Worm (Caenorhabditis elegans): ENCODE data around the gene folt-2.

folt-2 gene

DNA sequence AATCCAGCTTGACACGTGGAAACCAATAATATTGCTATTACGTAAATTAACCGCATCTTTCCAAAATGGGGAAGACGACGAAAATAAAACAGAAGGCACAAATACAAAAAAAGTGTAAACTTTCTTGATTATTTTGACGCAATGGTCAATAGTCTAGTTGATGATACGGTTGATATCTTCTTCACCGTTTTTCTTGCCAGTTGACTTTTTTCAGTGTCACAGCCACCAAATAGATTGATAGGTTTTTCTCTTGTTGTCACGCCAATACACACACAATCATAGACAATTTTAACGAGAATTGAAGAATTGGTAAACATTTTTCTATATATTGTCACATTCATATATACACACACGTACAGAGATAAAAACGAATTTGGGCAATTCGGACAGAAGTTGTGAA is 34.1 kb upstream of the folt-2 start, which contains the start of gene zmp-3:
Gene zmp-3 (minus strand): TSS at position 101 of the 400 bp plus-strand sequence.
- TF ChIP-seq fkh-10 (GFP tag; optimal IDR thresholded peaks at IDR 0.05) (no peak), nhr-28 (tag; optimal IDR thresholded peaks at IDR 0.05) (no peak), eor-1 (tag; optimal IDR thresholded peaks at IDR 0.05) (no peak), fkh-2 (tag; optimal IDR thresholded peaks at IDR 0.05) (no peak), skn-1 (tag; optimal IDR thresholded peaks at IDR 0.05) (no peak), nfya-1 (tag; optimal IDR thresholded peaks at IDR 0.05; ENCODE audit: insufficient read depth) (no peak), unc-62 (GFP tag; optimal IDR thresholded peaks at IDR 0.05) (no peak), ama-1 (optimal IDR thresholded peaks at IDR 0.05) (no peak), elt-3 (tag; optimal IDR thresholded peaks at IDR 0.05) (no peak), elt-1 (tag; optimal IDR thresholded peaks at IDR 0.05) (no peak), ceh-9 (tag; optimal IDR thresholded peaks at IDR 0.05) (no peak), nhr-43 (tag; optimal IDR thresholded peaks at IDR 0.05; ENCODE audit: poor library complexity, severe bottlenecking) (no peak), nhr-76 (tag; optimal IDR thresholded peaks at IDR 0.05) (no peak), mdl-1 (tag; optimal IDR thresholded peaks at IDR 0.05) (no peak), sea-2 (GFP tag; optimal IDR thresholded peaks at IDR 0.05) (no peak), ZK546.5 (tag; optimal IDR thresholded peaks at IDR 0.05) (no peak), ceh-82 (tag; optimal IDR thresholded peaks at IDR 0.05) (no peak)

DNA sequence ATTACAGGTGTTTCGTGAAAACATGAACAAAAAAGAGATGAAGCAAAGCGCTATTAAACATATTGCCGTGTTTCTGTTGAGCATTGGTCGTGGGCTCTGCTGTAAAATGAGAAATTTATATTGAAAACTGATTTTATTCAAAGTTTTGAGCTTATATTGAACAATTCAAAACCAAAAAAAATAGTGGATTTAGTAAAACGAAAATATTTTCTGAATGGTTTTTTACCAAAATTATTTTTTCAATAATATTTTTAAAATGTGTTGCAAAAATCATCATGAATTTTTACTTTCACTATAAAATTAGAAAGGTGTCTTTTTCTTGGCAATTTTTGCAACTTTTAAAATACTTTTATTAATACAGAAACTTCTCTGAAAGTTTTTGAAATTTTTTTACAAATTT is 27.8 kb upstream of the folt-2 start, which contains the start of gene C31B8.7:
Gene C31B8.7 (minus strand): TSS at position 101 of the 400 bp plus-strand sequence.
- TF ChIP-seq skn-1 (tag; optimal IDR thresholded peaks at IDR 0.05) (no peak), fos-1 (tag; optimal IDR thresholded peaks at IDR 0.05) (no peak), nhr-11 (tag; optimal IDR thresholded peaks at IDR 0.05) (no peak), nhr-23 (tag; optimal IDR thresholded peaks at IDR 0.05) (no peak), nhr-237 (tag; optimal IDR thresholded peaks at IDR 0.05) (no peak), unc-62 (GFP tag; optimal IDR thresholded peaks at IDR 0.05) (no peak), egl-5 (tag; optimal IDR thresholded peaks at IDR 0.05) (no peak), elt-1 (tag; optimal IDR thresholded peaks at IDR 0.05) (no peak), mdl-1 (tag; optimal IDR thresholded peaks at IDR 0.05) (no peak)

DNA sequence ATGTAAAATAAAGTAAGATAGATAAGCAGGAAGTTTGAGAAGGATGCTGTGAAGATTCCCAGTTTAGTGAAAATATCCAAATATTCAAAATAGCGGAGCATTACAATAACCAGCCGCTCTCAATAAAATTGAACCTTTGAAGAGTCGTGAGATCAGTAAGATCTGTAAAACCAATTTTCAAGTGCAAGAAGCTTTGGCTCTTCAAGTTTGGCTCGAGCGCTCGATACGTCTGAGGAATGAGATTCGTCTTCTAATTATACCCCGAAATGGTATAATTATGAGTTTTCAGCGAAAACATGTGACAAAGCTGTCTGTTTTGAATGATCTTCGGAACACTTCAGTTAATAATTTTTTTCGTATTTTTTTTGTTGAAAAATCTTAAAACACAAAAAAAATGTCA is 24.5 kb upstream of the folt-2 start, which contains the start of gene str-46:
Gene str-46 (minus strand): TSS at position 101 of the 400 bp plus-strand sequence.
- TF ChIP-seq aly-2 (tag; optimal IDR thresholded peaks at IDR 0.05) (no peak), fos-1 (tag; optimal IDR thresholded peaks at IDR 0.05) (no peak), ZK546.5 (tag; optimal IDR thresholded peaks at IDR 0.05) (no peak), nhr-76 (tag; optimal IDR thresholded peaks at IDR 0.05) (no peak)

DNA sequence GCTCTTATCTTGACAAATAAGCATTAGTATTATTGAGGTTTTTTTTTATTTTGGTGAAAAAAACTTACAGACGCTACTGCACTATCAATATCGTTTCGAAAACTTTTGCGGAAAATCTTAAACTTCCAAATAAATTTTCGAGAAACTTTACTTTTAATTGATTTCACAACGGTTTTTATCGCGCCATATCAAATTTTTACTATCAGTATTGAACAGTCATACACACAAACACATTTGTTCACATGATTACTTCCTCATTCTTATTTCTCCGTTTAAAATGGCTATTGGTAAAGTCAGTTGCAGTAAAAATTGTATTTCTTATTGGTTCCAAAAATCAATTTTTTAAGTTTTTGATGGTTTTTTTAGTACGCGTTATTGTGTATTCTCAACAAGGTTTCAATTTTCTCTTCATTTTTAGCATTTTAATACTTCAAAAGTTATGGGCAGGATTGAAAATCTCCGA is 20.8 kb upstream of the folt-2 start, which contains the start of gene pals-32:
Gene pals-32 (plus strand): TSS at position 413 of the 463 bp plus-strand sequence.
- TF ChIP-seq elt-2 (tag; optimal IDR thresholded peaks at IDR 0.05) (peak; percentile 51), nhr-11 (tag; optimal IDR thresholded peaks at IDR 0.05) (no peak)

DNA sequence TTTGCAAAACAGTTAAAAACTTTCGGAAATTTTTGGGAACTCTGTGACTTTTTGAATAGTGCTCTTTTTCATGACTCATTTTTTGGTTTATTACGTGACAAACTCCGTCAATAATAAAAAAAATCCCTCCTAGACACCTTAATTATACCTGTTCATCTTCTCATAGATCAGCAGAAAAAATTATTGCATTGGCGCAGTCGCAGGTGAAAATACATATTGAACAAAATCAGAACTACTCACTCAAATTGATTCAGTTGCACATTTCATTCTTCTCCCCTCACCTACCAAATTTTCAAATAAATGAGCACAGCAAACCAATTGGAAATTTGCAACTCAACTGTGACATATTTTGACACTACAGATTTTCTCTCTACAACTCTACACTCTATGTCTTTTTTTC is 17.6 kb upstream of the folt-2 start, which contains the start of gene srh-127:
Gene srh-127 (plus strand): TSS at position 301 of the 400 bp plus-strand sequence.
- TF ChIP-seq elt-1 (tag; optimal IDR thresholded peaks at IDR 0.05): no peak
- no peak for TF ChIP-seq egl-27 (tag; optimal IDR thresholded peaks at IDR 0.05)
- TF ChIP-seq elt-2 (tag; optimal IDR thresholded peaks at IDR 0.05): no peak
- no peak for TF ChIP-seq pha-4 (tag; optimal IDR thresholded peaks at IDR 0.05)
- TF ChIP-seq mml-1 (tag; optimal IDR thresholded peaks at IDR 0.05): no peak
- no peak for TF ChIP-seq ceh-9 (tag; optimal IDR thresholded peaks at IDR 0.05)
- no peak for TF ChIP-seq ama-1 (optimal IDR thresholded peaks at IDR 0.05)
- no peak for TF ChIP-seq zag-1 (tag; optimal IDR thresholded peaks at IDR 0.05)

DNA sequence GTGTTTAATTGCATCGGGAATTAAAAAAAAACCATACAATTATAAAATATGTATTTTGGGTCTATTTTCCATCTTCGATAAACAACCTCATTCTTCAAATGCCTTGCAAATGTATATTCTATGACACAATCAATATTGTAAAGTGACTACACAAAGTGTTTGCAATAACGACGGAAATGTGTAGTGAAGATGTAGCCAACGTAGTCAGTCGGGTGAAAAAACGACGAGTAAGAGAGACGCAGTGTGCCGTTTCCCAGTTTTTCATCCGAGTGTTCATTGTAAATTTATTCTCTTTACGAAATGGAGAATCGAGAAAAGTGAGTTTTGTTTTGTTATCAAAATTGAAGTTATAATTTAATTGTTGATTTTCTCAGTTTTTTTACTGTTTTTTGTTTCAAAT is 16.5 kb upstream of the folt-2 start, which contains the start of gene F37B4.15:
Gene F37B4.15 (plus strand): TSS at position 301 of the 400 bp plus-strand sequence.
- no peak for TF ChIP-seq mml-1 (tag; optimal IDR thresholded peaks at IDR 0.05)
- no peak for TF ChIP-seq snpc-4 (tag; optimal IDR thresholded peaks at IDR 0.05)
- TF ChIP-seq elt-2 (tag; optimal IDR thresholded peaks at IDR 0.05): no peak
- no peak for TF ChIP-seq ceh-82 (tag; optimal IDR thresholded peaks at IDR 0.05)
- TF ChIP-seq aly-2 (tag; optimal IDR thresholded peaks at IDR 0.05): no peak
- TF ChIP-seq ztf-11 (tag; optimal IDR thresholded peaks at IDR 0.05): no peak
- TF ChIP-seq lsy-12 (tag; optimal IDR thresholded peaks at IDR 0.05): no peak
- TF ChIP-seq fos-1 (tag; optimal IDR thresholded peaks at IDR 0.05): no peak
- no peak for TF ChIP-seq nhr-12 (tag; optimal IDR thresholded peaks at IDR 0.05)
